Worm (Caenorhabditis elegans): ENCODE data around the gene F28B1.2.

- TF ChIP-seq flt-1 (GFP tag; IDR thresholded peaks at IDR 0.05): no peak
- no peak for TF ChIP-seq cog-1 (tag; optimal IDR thresholded peaks at IDR 0.05)
- TF ChIP-seq ztf-29 (GFP tag; IDR thresholded peaks at IDR 0.05): no peak
- TF ChIP-seq klf-2 (GFP tag; conservative IDR thresholded peaks at IDR 0.05): no peak
- no peak for TF ChIP-seq med-1 (GFP tag; optimal IDR thresholded peaks at IDR 0.05; ENCODE audit: insufficient read depth)
- TF ChIP-seq ref-1 (GFP tag; conservative IDR thresholded peaks at IDR 0.05): no peak
- no peak for TF ChIP-seq ztf-23 (GFP tag; IDR thresholded peaks at IDR 0.05)
- no peak for TF ChIP-seq T22C8.4 (GFP tag; IDR thresholded peaks at IDR 0.05)
- TF ChIP-seq tab-1 (GFP tag; IDR thresholded peaks at IDR 0.05): no peak
Observed at ce11 chrV:17016787-17017186, 27.8 kb upstream of the F28B1.2 start, which contains the start of gene srh-97.
